Fruit fly (Drosophila melanogaster) whole organism, prepupa: Measurements from ENCODE around the gene Hr38.

Source experiments
- Blimp-1 ChIP-seq: fragments of 200-800 bp; sonication (Bioruptor generic); optimal IDR thresholded peaks from 3 replicates; lab custom pipeline; 2017; ENCODE audit warnings: missing biosample characterization, missing genetic modification characterization, mild to moderate bottlenecking, moderate library complexity, missing genetic modification reagents
- CG11902 ChIP-seq: fragments of 200-800 bp; sonication (Bioruptor generic); optimal IDR thresholded peaks from 3 replicates; lab custom pipeline; 2016; ENCODE audit warnings: missing biosample characterization, missing genetic modification characterization
- CG3032 ChIP-seq: fragments of 200-800 bp; optimal IDR thresholded peaks from 2 replicates; lab custom pipeline; 2019; ENCODE audit warnings: missing biosample characterization, mild to moderate bottlenecking, missing genetic modification characterization, moderate library complexity
- CG34406 ChIP-seq: fragments of 200-800 bp; sonication (Bioruptor generic); optimal IDR thresholded peaks from 3 replicates; lab custom pipeline; 2016; ENCODE audit warnings: missing biosample characterization, missing genetic modification characterization
- Hr39 ChIP-seq: fragments of 200-800 bp; sonication (Bioruptor generic); optimal IDR thresholded peaks from 2 replicates; lab custom pipeline; 2016; ENCODE audit warnings: missing biosample characterization, missing genetic modification characterization
- Sox15 ChIP-seq: fragments of 200-800 bp; sonication (Bioruptor generic); optimal IDR thresholded peaks from 3 replicates; lab custom pipeline; 2016; ENCODE audit warnings: missing biosample characterization, missing genetic modification characterization
- lz ChIP-seq: fragments of 200-800 bp; sonication (Bioruptor generic); optimal IDR thresholded peaks from 3 replicates; lab custom pipeline; 2016; ENCODE audit warnings: missing biosample characterization, missing genetic modification characterization
- net ChIP-seq: fragments of 200-800 bp; sonication (Bioruptor generic); optimal IDR thresholded peaks from 3 replicates; lab custom pipeline; 2016; ENCODE audit warnings: missing biosample characterization, missing genetic modification characterization
- vri ChIP-seq: fragments of 200-800 bp; sonication (Bioruptor generic); optimal IDR thresholded peaks from 3 replicates; lab custom pipeline; 2016; ENCODE audit warnings: missing biosample characterization, mild to moderate bottlenecking, missing genetic modification characterization

- TF ChIP-seq net (GFP tag; lab: Kevin White, UChicago) (no peak), CG34406 (GFP tag; lab: Kevin White, UChicago) (no peak), Blimp-1 (GFP tag; lab: Kevin White, UChicago) (no peak), vri (GFP tag; lab: Kevin White, UChicago) (no peak), Sox15 (GFP tag; lab: Kevin White, UChicago) (no peak), lz (GFP tag; lab: Kevin White, UChicago) (no peak), Hr39 (GFP tag; lab: Kevin White, UChicago) (no peak), CG3032 (tag; lab: Kevin White, UChicago) (no peak), CG11902 (GFP tag; lab: Kevin White, UChicago) (no peak)
Measured at dm6 chr2L:20661071-20661470, 53.3 kb downstream of the Hr38 start.
